Fruit fly (Drosophila melanogaster) whole organism, embryonic: ENCODE results near the gene HDAC4.

Experiments
- Adf1 ChIP-seq: fragments of 200-800 bp; sonication (Bioruptor generic); IDR thresholded peaks from 2 replicates; pipeline ENCODE4 v1.3.6; 2022; ENCODE audit warnings: missing biosample characterization, missing genetic modification characterization
- Awh ChIP-seq: fragments of 200-800 bp; sonication (Bioruptor generic); IDR thresholded peaks from 2 replicates; pipeline ENCODE4, ENCODE4 v1.3.6; 2022; ENCODE audit warnings: missing biosample characterization, missing genetic modification characterization
- CG10366 ChIP-seq: fragments of 200-800 bp; sonication (Bioruptor generic); IDR thresholded peaks from 2 replicates; pipeline ENCODE4 v1.3.6; 2022; ENCODE audit warnings: missing biosample characterization, missing genetic modification characterization
- CG11504 ChIP-seq: fragments of 200-800 bp; sonication (Bioruptor generic); optimal IDR thresholded peaks from 3 replicates; lab custom pipeline; 2019; ENCODE audit warnings: missing biosample characterization, mild to moderate bottlenecking, missing genetic modification characterization, moderate library complexity
- CG12391 ChIP-seq: fragments of 200-800 bp; sonication (Bioruptor generic); optimal IDR thresholded peaks from 3 replicates; lab custom pipeline; 2018; ENCODE audit warnings: missing biosample characterization, mild to moderate bottlenecking, missing genetic modification characterization, moderate library complexity
- CG12659 ChIP-seq: fragments of 200-800 bp; sonication (Bioruptor generic); optimal IDR thresholded peaks from 3 replicates; lab custom pipeline; 2017; ENCODE audit warnings: mild to moderate bottlenecking, missing biosample characterization, missing genetic modification reagents, missing genetic modification characterization
- CG1529 ChIP-seq: fragments of 200-800 bp; sonication (Bioruptor generic); optimal IDR thresholded peaks from 3 replicates; lab custom pipeline; 2018; ENCODE audit warnings: missing biosample characterization, missing genetic modification characterization
- CG1603 ChIP-seq: fragments of 200-800 bp; sonication (Bioruptor generic); optimal IDR thresholded peaks from 2 replicates; lab custom pipeline; 2019; ENCODE audit warnings: missing biosample characterization, mild to moderate bottlenecking, missing genetic modification characterization, moderate library complexity
- CG17328 ChIP-seq: fragments of 200-800 bp; sonication (Bioruptor generic); IDR thresholded peaks from 2 replicates; pipeline ENCODE4 v1.3.6; 2022; ENCODE audit warnings: missing biosample characterization, missing genetic modification characterization
- CG17359 ChIP-seq: fragments of 200-800 bp; sonication (Bioruptor generic); optimal IDR thresholded peaks from 3 replicates; lab custom pipeline; 2018; ENCODE audit warnings: missing biosample characterization, mild to moderate bottlenecking, missing genetic modification characterization, moderate library complexity
- CG18011 ChIP-seq: fragments of 200-800 bp; sonication (Bioruptor generic); optimal IDR thresholded peaks from 2 replicates; lab custom pipeline; 2017; ENCODE audit warnings: missing biosample characterization, missing genetic modification characterization, mild to moderate bottlenecking, moderate library complexity, missing genotype
- CG2120 ChIP-seq: fragments of 200-800 bp; sonication (Bioruptor generic); optimal IDR thresholded peaks from 3 replicates; lab custom pipeline; 2016; ENCODE audit warnings: missing biosample characterization, missing genetic modification characterization
- CG2712 ChIP-seq: fragments of 200-800 bp; optimal IDR thresholded peaks from 3 replicates; lab custom pipeline; 2019; ENCODE audit warnings: missing biosample characterization, mild to moderate bottlenecking, missing genetic modification characterization, moderate library complexity
- CG5953 ChIP-seq: fragments of 200-800 bp; sonication (Bioruptor generic); IDR thresholded peaks from 2 replicates; pipeline ENCODE4 v1.3.6; 2022; ENCODE audit warnings: missing biosample characterization, missing genetic modification characterization
- CG6654 ChIP-seq: fragments of 200-800 bp; sonication (Bioruptor generic); optimal IDR thresholded peaks from 2 replicates; lab custom pipeline; 2017; ENCODE audit warnings: missing biosample characterization, mild to moderate bottlenecking, missing genetic modification characterization
- CG6689 ChIP-seq: fragments of 200-800 bp; sonication (Bioruptor generic); IDR thresholded peaks from 2 replicates; pipeline ENCODE4 v1.3.6; 2022; ENCODE audit warnings: missing biosample characterization, missing genetic modification characterization
- CG7357 ChIP-seq: fragments of 200-800 bp; sonication (Bioruptor generic); IDR thresholded peaks from 3 replicates; pipeline ENCODE4 v1.3.6; 2022; ENCODE audit warnings: missing biosample characterization, missing genetic modification characterization
- CG9215 ChIP-seq: fragments of 200-800 bp; sonication (Bioruptor generic); IDR thresholded peaks from 2 replicates; pipeline ENCODE4 v1.3.6; 2022; ENCODE audit warnings: missing biosample characterization, missing genetic modification characterization
- CG9876 ChIP-seq: fragments of 200-800 bp; sonication (Bioruptor generic); optimal IDR thresholded peaks from 2 replicates; lab custom pipeline; 2016; ENCODE audit warnings: missing biosample characterization, missing genetic modification characterization
- Dp ChIP-seq: fragments of 200-800 bp; sonication (Bioruptor generic); optimal IDR thresholded peaks from 2 replicates; lab custom pipeline; 2018; ENCODE audit warnings: missing biosample characterization, mild to moderate bottlenecking, missing genetic modification characterization, moderate library complexity
- Drgx ChIP-seq: fragments of 200-800 bp; sonication (Bioruptor generic); IDR thresholded peaks from 2 replicates; pipeline ENCODE4 v1.3.6; 2022; ENCODE audit warnings: missing biosample characterization, missing genetic modification characterization
- H2.0 ChIP-seq: fragments of 200-800 bp; sonication (Bioruptor generic); IDR thresholded peaks from 2 replicates; pipeline ENCODE4 v1.3.6; 2022; ENCODE audit warnings: missing biosample characterization, missing genetic modification characterization
- Hey ChIP-seq: fragments of 200-800 bp; sonication (Bioruptor generic); optimal IDR thresholded peaks from 3 replicates; lab custom pipeline; 2018; ENCODE audit warnings: missing biosample characterization, mild to moderate bottlenecking, missing genetic modification characterization
- Hr51 ChIP-seq, 2 experiments: fragments of 200-800 bp; sonication (Bioruptor generic); optimal IDR thresholded peaks; 2 replicates in 1 of 2; 3 replicates in 1 of 2; lab custom pipeline; 2016 to 2018; ENCODE audit warnings: missing biosample characterization in 2 of 2, missing genetic modification characterization in 2 of 2, mild to moderate bottlenecking in 1 of 2, moderate library complexity in 1 of 2
- Jarid2 ChIP-seq: fragments of 200-800 bp; sonication (Bioruptor generic); optimal IDR thresholded peaks from 3 replicates; lab custom pipeline; 2017; ENCODE audit warnings: mild to moderate bottlenecking, missing biosample characterization, missing genetic modification reagents, missing genetic modification characterization
- Meics ChIP-seq: fragments of 200-800 bp; sonication (Bioruptor generic); optimal IDR thresholded peaks from 2 replicates; lab custom pipeline; 2017; ENCODE audit warnings: missing biosample characterization, mild to moderate bottlenecking, missing genetic modification characterization
- Oli ChIP-seq: fragments of 200-800 bp; sonication (Bioruptor generic); optimal IDR thresholded peaks from 2 replicates; lab custom pipeline; 2018; ENCODE audit warnings: missing biosample characterization, mild to moderate bottlenecking, missing genetic modification characterization, moderate library complexity
- Ptx1 ChIP-seq: fragments of 200-800 bp; sonication (Bioruptor generic); IDR thresholded peaks from 2 replicates; pipeline ENCODE4 v1.3.6; 2022; ENCODE audit warnings: missing biosample characterization, missing genetic modification characterization
- Sox102F ChIP-seq: fragments of 200-800 bp; sonication (Bioruptor generic); optimal IDR thresholded peaks from 2 replicates; lab custom pipeline; 2018; ENCODE audit warnings: missing biosample characterization, mild to moderate bottlenecking, missing genetic modification characterization, moderate library complexity
- TFAM ChIP-seq: fragments of 200-800 bp; sonication (Bioruptor generic); optimal IDR thresholded peaks from 2 replicates; lab custom pipeline; 2017; ENCODE audit warnings: missing biosample characterization, missing genetic modification characterization, inconsistent platforms
- Trl ChIP-seq, 3 experiments: fragments of >200 bp in 2 of 3; fragments of 200-800 bp in 1 of 3; sonication (Bioruptor generic) in 1 of 3; optimal IDR thresholded peaks; 2 replicates in 1 of 3; 3 replicates in 2 of 3; lab custom pipeline; 2016 to 2017; ENCODE audit warnings: missing biosample characterization in 1 of 3, missing genetic modification characterization in 1 of 3
- amos ChIP-seq: fragments of 200-800 bp; sonication (Bioruptor generic); IDR thresholded peaks from 2 replicates; pipeline ENCODE4 v1.3.6; 2022; ENCODE audit warnings: missing biosample characterization, missing genetic modification characterization; ENCODE audit not compliant: partially characterized antibody
- ase ChIP-seq: fragments of 200-800 bp; sonication (Bioruptor generic); IDR thresholded peaks from 3 replicates; pipeline ENCODE4 v1.3.6; 2022; ENCODE audit warnings: missing biosample characterization, missing genetic modification characterization
- bsh ChIP-seq, 2 experiments: fragments of 200-800 bp; sonication (Bioruptor generic); optimal IDR thresholded peaks; 2 replicates each; lab custom pipeline; 2017 to 2018; ENCODE audit warnings: mild to moderate bottlenecking in 2 of 2, missing biosample characterization in 2 of 2, missing genetic modification characterization in 2 of 2, moderate library complexity in 1 of 2
- btn ChIP-seq: fragments of 200-800 bp; sonication (Bioruptor generic); optimal IDR thresholded peaks from 2 replicates; lab custom pipeline; 2016; ENCODE audit warnings: missing biosample characterization, missing genetic modification characterization
- chif ChIP-seq, 2 experiments: fragments of 200-800 bp; sonication (Bioruptor generic); optimal IDR thresholded peaks; 3 replicates each; lab custom pipeline; 2016; ENCODE audit warnings: missing biosample characterization in 2 of 2, missing genetic modification characterization in 2 of 2
- chn ChIP-seq: fragments of 200-800 bp; sonication (Bioruptor generic); optimal IDR thresholded peaks from 2 replicates; lab custom pipeline; 2016; ENCODE audit warnings: missing biosample characterization, missing genetic modification characterization
- ci ChIP-seq: fragments of 200-800 bp; sonication (Bioruptor generic); IDR thresholded peaks from 3 replicates; pipeline ENCODE4 v1.3.6; 2022; ENCODE audit warnings: missing biosample characterization, missing genetic modification characterization
- dysf ChIP-seq: fragments of 200-800 bp; sonication (Bioruptor generic); IDR thresholded peaks from 3 replicates; pipeline ENCODE4 v1.3.6; 2022; ENCODE audit warnings: missing biosample characterization, missing genetic modification characterization
- eve ChIP-seq, 2 experiments: fragments of >200 bp; optimal IDR thresholded peaks; 2 replicates each; lab custom pipeline; 2017; ENCODE audit warnings: missing biosample characterization in 2 of 2, missing genetic modification characterization in 2 of 2
- gce ChIP-seq: fragments of 200-800 bp; sonication (Bioruptor generic); IDR thresholded peaks from 3 replicates; pipeline ENCODE4 v1.3.6; 2022; ENCODE audit warnings: missing biosample characterization, missing genetic modification characterization
- gcm ChIP-seq: fragments of 200-800 bp; sonication (Bioruptor generic); optimal IDR thresholded peaks from 2 replicates; lab custom pipeline; 2019; ENCODE audit warnings: missing biosample characterization, mild to moderate bottlenecking, missing genetic modification characterization, moderate library complexity
- gem ChIP-seq: fragments of 200-800 bp; sonication (Bioruptor generic); optimal IDR thresholded peaks from 2 replicates; lab custom pipeline; 2019; ENCODE audit warnings: missing biosample characterization, mild to moderate bottlenecking, missing genetic modification characterization, moderate library complexity
- inv ChIP-seq: fragments of 200-800 bp; sonication (Bioruptor generic); IDR thresholded peaks from 2 replicates; pipeline ENCODE4 v1.3.6; 2022; ENCODE audit warnings: missing biosample characterization, missing genetic modification characterization; ENCODE audit not compliant: partially characterized antibody
- mirr ChIP-seq: fragments of 200-800 bp; sonication (Bioruptor generic); optimal IDR thresholded peaks from 3 replicates; lab custom pipeline; 2018; ENCODE audit warnings: missing biosample characterization, mild to moderate bottlenecking, missing genetic modification characterization
- phol ChIP-seq: fragments of 200-800 bp; sonication (Bioruptor generic); optimal IDR thresholded peaks from 3 replicates; lab custom pipeline; 2018; ENCODE audit warnings: missing biosample characterization, mild to moderate bottlenecking, missing genetic modification characterization, moderate library complexity
- pum ChIP-seq: fragments of 200-800 bp; sonication (Bioruptor generic); optimal IDR thresholded peaks from 2 replicates; lab custom pipeline; 2016; ENCODE audit warnings: missing biosample characterization, missing genetic modification characterization
- row ChIP-seq: fragments of 200-800 bp; sonication (Bioruptor generic); IDR thresholded peaks from 3 replicates; pipeline ENCODE4 v1.3.6; 2022; ENCODE audit warnings: missing biosample characterization, missing genetic modification characterization
- run ChIP-seq: fragments of 200-800 bp; sonication (Bioruptor generic); optimal IDR thresholded peaks from 3 replicates; lab custom pipeline; 2018; ENCODE audit warnings: missing biosample characterization, mild to moderate bottlenecking, missing genetic modification characterization
- sisA ChIP-seq: fragments of 200-800 bp; sonication (Bioruptor generic); IDR thresholded peaks from 2 replicates; pipeline ENCODE4 v1.3.6; 2022; ENCODE audit warnings: missing biosample characterization, missing genetic modification characterization

The HDAC4 gene

dm6 chrX:13244462-13244861 is 41.0 kb downstream of the HDAC4 start (continued):
- peak; percentile 35; the same call in 1 of the 2 replicates for TF ChIP-seq Ptx1
- peak; percentile 21 for TF ChIP-seq Oli (tag; lab: Kevin White, UChicago)
- TF ChIP-seq CG1603 (tag; lab: Kevin White, UChicago): peak; percentile 49
- TF ChIP-seq Hey (tag; lab: Kevin White, UChicago): no peak
- TF ChIP-seq run: no peak
- no peak for TF ChIP-seq gcm (GFP tag; lab: Kevin White, UChicago)
- no peak for TF ChIP-seq btn (GFP tag; lab: Kevin White, UChicago)
- peak; percentile 31; the same call in 1 of the 2 replicates for TF ChIP-seq CG6689 (GFP tag; lab: Robert Waterston, UW)
- no peak for TF ChIP-seq mirr (GFP tag; lab: Kevin White, UChicago)
- peak; percentile 37; the same call in 1 of the 3 replicates for TF ChIP-seq row (GFP tag; lab: Robert Waterston, UW)
- TF ChIP-seq phol (tag; lab: Kevin White, UChicago): peak; percentile 25
- TF ChIP-seq gem (tag; lab: Kevin White, UChicago): peak; percentile 42
- no peak for TF ChIP-seq CG17328 (GFP tag; lab: Robert Waterston, UW)
- no peak for TF ChIP-seq CG9876 (GFP tag; lab: Kevin White, UChicago)
- TF ChIP-seq CG2120 (GFP tag; lab: Kevin White, UChicago): no peak
- peak; percentile 60; the same call in 1 of the 2 replicates for TF ChIP-seq Drgx (GFP tag; lab: Robert Waterston, UW)
- TF ChIP-seq Meics (GFP tag; lab: Kevin White, UChicago): no peak
- no peak for TF ChIP-seq CG5953 (GFP tag; lab: Robert Waterston, UW)
- TF ChIP-seq CG11504 (tag; lab: Kevin White, UChicago): peak; percentile 39
- TF ChIP-seq TFAM (GFP tag; lab: Kevin White, UChicago): no peak
- no peak for TF ChIP-seq Trl (optimal IDR thresholded peaks at IDR 0.05; lab: Kevin White, UChicago)
- TF ChIP-seq Trl (GFP tag; optimal IDR thresholded peaks at IDR 0.05; lab: Kevin White, UChicago): no peak
- TF ChIP-seq dysf: peak; percentile 6; the same call in 1 of the 3 replicates
- peak; percentile 43 for TF ChIP-seq CG17359 (tag; lab: Kevin White, UChicago)
- TF ChIP-seq CG9215 (GFP tag; lab: Robert Waterston, UW): no peak
- peak in 1 of 2 experiments; percentile 56 for TF ChIP-seq Hr51 (GFP tag; optimal IDR thresholded peaks at IDR 0.05; lab: Kevin White, UChicago)
- TF ChIP-seq Awh (GFP tag; lab: Robert Waterston, UW): 0 out of 2 replicates have a peak, but pooled peaks have one; percentile 22
- no peak for TF ChIP-seq Jarid2 (GFP tag; lab: Kevin White, UChicago)
- no peak for TF ChIP-seq CG18011 (GFP tag; lab: Kevin White, UChicago)
- TF ChIP-seq H2.0 (GFP tag; lab: Robert Waterston, UW): 0 out of 2 replicates have a peak, but pooled peaks have one; percentile 25
- TF ChIP-seq chn (GFP tag; lab: Kevin White, UChicago): no peak
- peak; percentile 20 for TF ChIP-seq CG2712 (tag; lab: Kevin White, UChicago)
- no peak for TF ChIP-seq Dp (GFP tag; lab: Kevin White, UChicago)
- TF ChIP-seq ci (GFP tag; lab: Robert Waterston, UW): peak; percentile 47; the same call in 1 of the 3 replicates
- TF ChIP-seq CG12659 (GFP tag; lab: Kevin White, UChicago): no peak
- TF ChIP-seq CG1529 (GFP tag; lab: Kevin White, UChicago): no peak
- TF ChIP-seq pum (GFP tag; lab: Kevin White, UChicago): no peak
- TF ChIP-seq eve (GFP tag; optimal IDR thresholded peaks at IDR 0.05; lab: Kevin White, UChicago): no peak
- no peak for TF ChIP-seq CG7357 (GFP tag; lab: Robert Waterston, UW)
- TF ChIP-seq CG10366 (GFP tag; lab: Robert Waterston, UW): peak; percentile 15; the same call in 1 of the 2 replicates
- TF ChIP-seq sisA (GFP tag; lab: Robert Waterston, UW): peak; percentile 54; the same call in 1 of the 2 replicates
- TF ChIP-seq Adf1 (GFP tag; lab: Robert Waterston, UW): no peak
- TF ChIP-seq gce (GFP tag; lab: Robert Waterston, UW): no peak
- TF ChIP-seq inv (GFP tag; lab: Robert Waterston, UW): no peak
- no peak for TF ChIP-seq amos (GFP tag; lab: Robert Waterston, UW)
- peak in 1 of 2 experiments; percentile 4 for TF ChIP-seq chif (GFP tag; optimal IDR thresholded peaks at IDR 0.05; lab: Kevin White, UChicago)
- peak; percentile 15 for TF ChIP-seq CG12391 (tag; lab: Kevin White, UChicago)
- TF ChIP-seq CG6654 (GFP tag; lab: Kevin White, UChicago): no peak
- no peak for TF ChIP-seq ase (GFP tag; lab: Robert Waterston, UW)
- TF ChIP-seq bsh (GFP tag; optimal IDR thresholded peaks at IDR 0.05; lab: Kevin White, UChicago): peak; percentile 11 to 38
- peak; percentile 62 for TF ChIP-seq Sox102F (GFP tag; lab: Kevin White, UChicago)
